Worm (Caenorhabditis elegans) whole organism, late embryonic: ENCODE results near the gene K05B2.2.
A peak's percentile ranks its signal among the peaks of the same experiment; 100 is the strongest.

Source experiments
- C08G9.2 ChIP-seq: sonication (generic microtip); optimal IDR thresholded peaks from 2 replicates; lab custom pipeline; 2016; ENCODE audit warnings: mild to moderate bottlenecking, missing genetic modification characterization, moderate library complexity, missing compliant biosample characterization
- F13H6.1 ChIP-seq: sonication (generic microtip); optimal IDR thresholded peaks from 2 replicates; lab custom pipeline; 2016; ENCODE audit warnings: missing genetic modification characterization, missing compliant biosample characterization
- K02D7.2 ChIP-seq: sonication (generic microtip); optimal IDR thresholded peaks from 2 replicates; lab custom pipeline; 2017; ENCODE audit warnings: mild to moderate bottlenecking, missing genetic modification characterization, missing compliant biosample characterization
- T23F11.4 ChIP-seq: fragments of 200-800 bp; sonication (Bioruptor generic); optimal IDR thresholded peaks from 2 replicates; lab custom pipeline; 2018; ENCODE audit warnings: mild to moderate bottlenecking, missing genetic modification characterization, missing compliant biosample characterization
- Y22D7AL.16 ChIP-seq: sonication (generic microtip); optimal IDR thresholded peaks from 2 replicates; lab custom pipeline; 2016; ENCODE audit warnings: missing genetic modification characterization, missing compliant biosample characterization
- ahr-1 ChIP-seq: sonication (generic microtip); optimal IDR thresholded peaks from 2 replicates; lab custom pipeline; 2016; ENCODE audit warnings: missing genetic modification characterization, missing compliant biosample characterization
- ama-1 ChIP-seq: fragments of 150-350 bp; optimal IDR thresholded peaks from 2 replicates; lab custom pipeline; 2014
- ceh-2 ChIP-seq: sonication (generic microtip); optimal IDR thresholded peaks from 2 replicates; lab custom pipeline; 2016; ENCODE audit warnings: missing genotype, missing genetic modification characterization, missing compliant biosample characterization
- ceh-22 ChIP-seq: sonication (generic microtip); optimal IDR thresholded peaks from 2 replicates; lab custom pipeline; 2017; ENCODE audit warnings: missing biosample characterization, missing genetic modification characterization
- ceh-24 ChIP-seq: sonication (generic microtip); optimal IDR thresholded peaks from 2 replicates; lab custom pipeline; 2016; ENCODE audit warnings: mild to moderate bottlenecking, missing genetic modification characterization, missing compliant biosample characterization
- ceh-45 ChIP-seq: fragments of 200-800 bp; sonication (Bioruptor generic); IDR thresholded peaks from 2 replicates; pipeline ENCODE4 v1.3.6; 2022; ENCODE audit warnings: missing genetic modification reagents, missing genetic modification characterization, missing compliant biosample characterization
- ceh-9 ChIP-seq: sonication (generic microtip); optimal IDR thresholded peaks from 2 replicates; lab custom pipeline; 2016; ENCODE audit warnings: mild to moderate bottlenecking, missing genetic modification characterization, inconsistent platforms, missing compliant biosample characterization
- dmd-4 ChIP-seq: sonication (generic microtip); optimal IDR thresholded peaks from 2 replicates; lab custom pipeline; 2016; ENCODE audit warnings: borderline replicate concordance, missing genetic modification characterization, missing compliant biosample characterization
- elt-2 ChIP-seq: sonication (generic microtip); optimal IDR thresholded peaks from 2 replicates; lab custom pipeline; 2016; ENCODE audit warnings: missing genetic modification reagents, missing genetic modification characterization, missing compliant biosample characterization
- elt-4 ChIP-seq: sonication (generic microtip); optimal IDR thresholded peaks from 2 replicates; lab custom pipeline; 2016; ENCODE audit warnings: missing genetic modification characterization, missing compliant biosample characterization
- eyg-1 ChIP-seq: sonication (generic microtip); optimal IDR thresholded peaks from 2 replicates; lab custom pipeline; 2016; ENCODE audit warnings: missing genotype, missing genetic modification characterization, missing compliant biosample characterization
- fax-1 ChIP-seq: sonication (generic microtip); optimal IDR thresholded peaks from 2 replicates; lab custom pipeline; 2016; ENCODE audit warnings: missing genotype, missing genetic modification characterization, missing compliant biosample characterization
- fkh-6 ChIP-seq: sonication (generic microtip); optimal IDR thresholded peaks from 2 replicates; lab custom pipeline; 2016; ENCODE audit warnings: missing genetic modification characterization, missing compliant biosample characterization
- gmeb-2 ChIP-seq: sonication (generic microtip); optimal IDR thresholded peaks from 2 replicates; lab custom pipeline; 2016; ENCODE audit warnings: missing genetic modification characterization, inconsistent platforms, missing compliant biosample characterization
- hlh-15 ChIP-seq: sonication (generic microtip); optimal IDR thresholded peaks from 2 replicates; lab custom pipeline; 2016; ENCODE audit warnings: missing genetic modification characterization, missing compliant biosample characterization
- hlh-30 ChIP-seq: sonication (generic microtip); optimal IDR thresholded peaks from 2 replicates; lab custom pipeline; 2017; ENCODE audit warnings: antibody characterized with exemption, missing genetic modification characterization, missing compliant biosample characterization; ENCODE audit not compliant: insufficient read depth
- hlh-8 ChIP-seq: sonication (generic microtip); optimal IDR thresholded peaks from 2 replicates; lab custom pipeline; 2016; ENCODE audit warnings: missing genotype, missing genetic modification characterization, missing compliant biosample characterization
- madf-2 ChIP-seq: sonication (generic microtip); optimal IDR thresholded peaks from 2 replicates; lab custom pipeline; 2017; ENCODE audit warnings: missing genetic modification characterization, missing compliant biosample characterization
- mec-3 ChIP-seq: sonication (generic microtip); optimal IDR thresholded peaks from 2 replicates; lab custom pipeline; 2016; ENCODE audit warnings: borderline replicate concordance, missing genetic modification characterization, missing compliant biosample characterization
- nhr-232 ChIP-seq: sonication (generic microtip); optimal IDR thresholded peaks from 2 replicates; lab custom pipeline; 2016; ENCODE audit warnings: missing genetic modification characterization, missing compliant biosample characterization
- odd-2 ChIP-seq: sonication (generic microtip); optimal IDR thresholded peaks from 2 replicates; lab custom pipeline; 2017; ENCODE audit warnings: antibody characterized with exemption, mild to moderate bottlenecking, missing genetic modification characterization, missing compliant biosample characterization
- pat-9 ChIP-seq: fragments of 200-800 bp; sonication (Bioruptor generic); optimal IDR thresholded peaks from 2 replicates; lab custom pipeline; 2018; ENCODE audit warnings: mild to moderate bottlenecking, missing genetic modification characterization, moderate library complexity, missing compliant biosample characterization
- pax-1 ChIP-seq: fragments of 150-350 bp; optimal IDR thresholded peaks from 2 replicates; lab custom pipeline; 2014; ENCODE audit warnings: missing biosample characterization, missing genetic modification characterization
- pha-2 ChIP-seq: sonication (generic microtip); optimal IDR thresholded peaks from 2 replicates; lab custom pipeline; 2017; ENCODE audit warnings: mild to moderate bottlenecking, missing genetic modification characterization, missing compliant biosample characterization
- pha-4 ChIP-seq: fragments of 150-350 bp; optimal IDR thresholded peaks from 2 replicates; lab custom pipeline; 2018; ENCODE audit warnings: missing biosample characterization, missing genetic modification reagents, missing genetic modification characterization
- pqm-1 ChIP-seq: sonication (generic microtip); optimal IDR thresholded peaks from 2 replicates; lab custom pipeline; 2016; ENCODE audit warnings: missing genetic modification characterization, missing compliant biosample characterization
- ref-2 ChIP-seq: sonication (generic microtip); optimal IDR thresholded peaks from 2 replicates; lab custom pipeline; 2016; ENCODE audit warnings: missing genetic modification characterization, missing compliant biosample characterization
- sdc-2 ChIP-seq: sonication (generic microtip); optimal IDR thresholded peaks from 2 replicates; lab custom pipeline; 2016; ENCODE audit warnings: missing genotype, missing genetic modification characterization, missing compliant biosample characterization
- sox-4 ChIP-seq: sonication (generic microtip); optimal IDR thresholded peaks from 2 replicates; lab custom pipeline; 2017; ENCODE audit warnings: mild to moderate bottlenecking, missing genetic modification characterization, inconsistent platforms, missing compliant biosample characterization
- syd-9 ChIP-seq: sonication (generic microtip); optimal IDR thresholded peaks from 2 replicates; lab custom pipeline; 2016; ENCODE audit warnings: mild to moderate bottlenecking, missing genetic modification characterization, moderate library complexity, missing compliant biosample characterization
- tbx-7 ChIP-seq: sonication (generic microtip); optimal IDR thresholded peaks from 2 replicates; lab custom pipeline; 2016; ENCODE audit warnings: missing genotype, missing genetic modification characterization, missing compliant biosample characterization
- ttx-3 ChIP-seq: sonication (generic microtip); optimal IDR thresholded peaks from 2 replicates; lab custom pipeline; 2016; ENCODE audit warnings: missing genetic modification reagents, missing genetic modification characterization, missing compliant biosample characterization
- unc-3 ChIP-seq, 2 experiments: fragments of 200-800 bp in 1 of 2; sonication (Bioruptor generic) in 1 of 2; sonication (generic microtip) in 1 of 2; conservative IDR thresholded peaks in 1 of 2; optimal IDR thresholded peaks in 1 of 2; 2 replicates each; pipeline versions ENCODE4 v1.3.6 to Lab custom; 2016 to 2022; ENCODE audit warnings: missing compliant biosample characterization in 2 of 2, missing genetic modification characterization in 2 of 2, missing genetic modification reagents in 1 of 2
- unc-42 ChIP-seq: sonication (generic microtip); optimal IDR thresholded peaks from 2 replicates; lab custom pipeline; 2016; ENCODE audit warnings: missing genotype, missing genetic modification characterization, missing compliant biosample characterization
- unc-55 ChIP-seq: sonication (generic microtip); optimal IDR thresholded peaks from 2 replicates; lab custom pipeline; 2017; ENCODE audit warnings: missing biosample characterization, missing genetic modification reagents, missing genetic modification characterization
- ztf-16 ChIP-seq: sonication (generic microtip); optimal IDR thresholded peaks from 2 replicates; lab custom pipeline; 2017; ENCODE audit warnings: missing genetic modification characterization, missing compliant biosample characterization

The K05B2.2 gene

DNA sequence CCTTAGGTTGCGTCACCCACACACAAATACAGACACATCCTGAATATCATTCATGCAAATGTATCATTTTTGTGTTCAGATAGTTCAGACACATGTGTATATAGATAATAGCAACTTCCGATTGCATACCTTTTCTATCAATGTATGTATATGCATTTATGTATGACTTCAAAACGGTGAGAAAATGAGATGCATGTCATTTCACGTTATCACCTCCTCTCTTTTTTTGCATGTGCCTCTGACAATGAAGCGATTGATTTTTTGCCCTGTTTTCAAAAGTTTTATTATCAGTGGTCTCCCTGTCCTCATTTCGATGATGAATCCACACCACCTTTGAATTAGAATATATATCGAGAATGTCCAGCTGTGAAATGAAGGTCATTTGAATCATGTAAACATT lies at the start of gene K05B2.2:
K05B2.2 (plus strand) TSS at position 278 of the 400 bp plus-strand sequence.
- TF ChIP-seq madf-2 (tag; lab: Kevin White, UChicago) (no peak), pha-2 (tag; lab: Kevin White, UChicago) (no peak), ceh-22 (tag; lab: Kevin White, UChicago) (no peak), fax-1 (tag; lab: Kevin White, UChicago) (no peak), sox-4 (tag; lab: Kevin White, UChicago) (no peak), pax-1 (no peak), Y22D7AL.16 (tag; lab: Kevin White, UChicago) (no peak), ztf-16 (tag; lab: Kevin White, UChicago) (no peak), odd-2 (tag; lab: Kevin White, UChicago) (no peak), ref-2 (tag; lab: Kevin White, UChicago) (no peak), K02D7.2 (tag; lab: Kevin White, UChicago) (no peak), dmd-4 (no peak), T23F11.4 (no peak)
- TF ChIP-seq, all 69 proteins: peak for 0

DNA sequence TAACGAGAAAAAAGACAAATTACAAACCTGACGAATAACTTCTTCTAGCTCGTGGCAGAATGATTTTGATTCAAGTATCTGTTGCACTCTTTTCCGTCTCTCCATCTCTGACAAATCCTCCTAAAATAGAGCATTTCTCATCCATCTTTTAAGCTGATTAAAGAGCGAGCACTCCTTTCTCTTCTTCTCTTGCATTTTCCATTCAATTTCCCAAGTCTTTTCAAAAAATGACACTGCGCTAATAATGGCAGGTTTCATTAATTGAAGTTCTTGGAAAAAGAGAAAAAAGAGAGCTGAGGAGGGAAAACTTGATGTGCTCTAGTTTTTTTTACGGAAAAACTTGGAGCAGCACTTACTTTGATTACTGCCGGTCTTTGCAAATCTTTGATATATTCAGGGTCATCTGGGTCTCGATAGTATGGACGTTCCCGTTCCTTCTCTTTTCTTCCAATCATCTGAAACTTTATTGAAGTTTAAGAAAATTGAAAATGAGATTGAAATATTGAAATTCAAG lies 46.2 kb upstream of the K05B2.2 start, which contains the start of gene add-1:
add-1 (minus strand) TSS at position 464 of the 514 bp plus-strand sequence.
- TF ChIP-seq nhr-232 (tag; lab: Kevin White, UChicago) (no peak), unc-42 (tag; lab: Kevin White, UChicago) (peak; percentile 47)

DNA sequence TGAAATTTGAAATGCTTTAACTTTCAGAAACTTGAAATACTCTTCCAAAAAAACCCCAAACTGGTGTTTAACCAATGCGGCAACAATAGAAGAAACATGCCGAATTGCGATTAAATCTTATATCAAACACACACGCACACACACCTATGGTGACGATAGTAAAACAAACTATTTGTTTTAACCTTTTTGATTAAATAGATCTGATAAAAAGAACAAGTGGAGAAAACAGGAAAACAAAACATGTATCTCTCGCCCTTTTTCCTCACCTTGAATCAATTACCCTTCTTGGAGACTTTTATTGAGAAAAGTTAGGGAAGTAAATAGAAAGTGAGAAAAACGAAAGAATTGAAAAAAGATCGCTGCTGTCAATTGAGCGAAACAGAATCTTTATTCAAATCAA lies 44.5 kb upstream of the K05B2.2 start:
- TF ChIP-seq sdc-2 (tag; lab: Kevin White, UChicago): no peak
- TF ChIP-seq ceh-9: no peak
- no peak for TF ChIP-seq ref-2 (tag; lab: Kevin White, UChicago)
- TF ChIP-seq, all 69 proteins: peak for 0

DNA sequence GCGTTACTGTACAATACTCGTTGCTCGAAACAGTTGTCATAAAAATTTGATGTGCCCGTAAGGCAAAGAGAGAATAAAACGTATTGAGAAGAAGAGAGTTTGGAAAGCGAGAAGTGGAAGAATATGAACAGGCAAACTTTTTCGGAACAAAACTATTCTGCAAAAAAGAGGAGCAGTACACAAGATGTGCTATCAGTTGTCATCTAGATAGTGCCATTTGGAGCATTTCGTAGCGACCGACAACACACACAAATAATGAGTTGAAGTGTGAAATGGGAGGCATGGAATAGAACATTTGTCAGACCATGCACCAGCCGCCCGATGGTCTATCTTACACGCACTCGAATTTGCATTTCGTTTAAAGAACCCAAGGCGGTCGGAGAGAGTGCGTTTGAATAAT lies 43.8 kb upstream of the K05B2.2 start:
- TF ChIP-seq elt-2 (tag; lab: Kevin White, UChicago) (no peak), tbx-7 (tag; lab: Kevin White, UChicago) (no peak), ceh-2 (tag; lab: Kevin White, UChicago) (no peak), pha-2 (tag; lab: Kevin White, UChicago) (no peak), elt-4 (tag; lab: Kevin White, UChicago) (no peak), pha-4 (no peak), unc-3 (GFP tag; conservative IDR thresholded peaks at IDR 0.05; lab: Robert Waterston, UW) (no peak), unc-3 (tag; optimal IDR thresholded peaks at IDR 0.05; lab: Kevin White, UChicago) (no peak), mec-3 (no peak), ceh-9 (no peak), ref-2 (tag; lab: Kevin White, UChicago) (no peak), hlh-15 (tag; lab: Kevin White, UChicago) (no peak), ztf-16 (tag; lab: Kevin White, UChicago) (no peak), sdc-2 (tag; lab: Kevin White, UChicago) (no peak), ttx-3 (no peak), fkh-6 (tag; lab: Kevin White, UChicago) (no peak), syd-9 (no peak), hlh-8 (tag; lab: Kevin White, UChicago) (no peak)

DNA sequence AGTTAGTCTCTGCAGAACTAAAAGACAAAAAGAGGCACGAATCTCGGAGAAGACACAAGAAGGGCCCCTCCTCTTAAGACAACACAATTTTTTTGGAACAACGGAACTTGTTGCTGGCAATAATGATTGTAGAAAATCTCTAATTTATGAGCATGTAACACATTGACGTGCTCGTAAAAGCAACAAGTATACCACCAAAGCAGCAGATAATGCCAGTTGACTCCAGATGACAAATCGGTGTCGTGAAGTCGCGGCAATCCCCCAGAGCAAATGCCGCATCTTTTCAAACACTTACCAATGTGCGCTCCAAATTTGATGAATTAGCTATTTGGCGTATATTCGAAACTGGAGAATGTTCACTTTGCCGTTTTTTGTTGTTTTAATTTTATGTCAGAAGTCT lies 41.7 kb upstream of the K05B2.2 start:
- TF ChIP-seq sdc-2 (tag; lab: Kevin White, UChicago): no peak
- no peak for TF ChIP-seq K02D7.2 (tag; lab: Kevin White, UChicago)
- TF ChIP-seq unc-3 (GFP tag; conservative IDR thresholded peaks at IDR 0.05; lab: Robert Waterston, UW): no peak
- no peak for TF ChIP-seq unc-3 (tag; optimal IDR thresholded peaks at IDR 0.05; lab: Kevin White, UChicago)
- TF ChIP-seq dmd-4: no peak
- TF ChIP-seq F13H6.1 (tag; lab: Kevin White, UChicago): no peak
- TF ChIP-seq ama-1 (lab: Kevin White, UChicago): no peak

DNA sequence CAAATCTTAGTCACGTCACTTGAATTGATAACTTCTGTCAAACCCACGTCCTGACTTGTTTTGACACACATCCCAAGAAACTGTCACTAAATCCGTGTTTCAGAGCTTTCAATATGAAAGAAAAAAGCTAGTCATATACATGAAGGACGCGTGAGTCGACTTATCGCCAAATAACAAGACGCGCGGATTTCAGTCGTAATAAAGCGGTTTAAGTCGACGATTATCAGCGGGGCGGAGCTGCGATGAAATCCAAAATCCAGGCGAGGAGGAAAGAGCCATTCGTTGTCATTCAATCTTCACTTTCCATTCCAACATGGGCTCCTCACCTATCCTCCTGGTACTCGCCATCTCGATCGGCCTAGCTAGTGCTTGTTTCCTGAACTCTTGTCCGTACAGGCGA lies 40.1 kb upstream of the K05B2.2 start, which contains the start of gene ntc-1:
ntc-1 (plus strand) TSS at position 301 of the 400 bp plus-strand sequence.
- no peak for TF ChIP-seq ttx-3
- no peak for TF ChIP-seq K02D7.2 (tag; lab: Kevin White, UChicago)
- TF ChIP-seq hlh-8 (tag; lab: Kevin White, UChicago): no peak
- no peak for TF ChIP-seq pqm-1
- TF ChIP-seq unc-3 (GFP tag; conservative IDR thresholded peaks at IDR 0.05; lab: Robert Waterston, UW): no peak
- TF ChIP-seq unc-3 (tag; optimal IDR thresholded peaks at IDR 0.05; lab: Kevin White, UChicago): no peak
- no peak for TF ChIP-seq ceh-24 (tag; lab: Kevin White, UChicago)
- no peak for TF ChIP-seq Y22D7AL.16 (tag; lab: Kevin White, UChicago)
- TF ChIP-seq ceh-45: no peak
- no peak for TF ChIP-seq elt-4 (tag; lab: Kevin White, UChicago)
- no peak for TF ChIP-seq gmeb-2 (tag; lab: Kevin White, UChicago)
- TF ChIP-seq C08G9.2: no peak
- TF ChIP-seq hlh-30 (tag; lab: Kevin White, UChicago): no peak
- TF ChIP-seq T23F11.4: no peak
- TF ChIP-seq ahr-1: no peak
- TF ChIP-seq pat-9 (tag; lab: Kevin White, UChicago): no peak
- no peak for TF ChIP-seq unc-55 (GFP tag; lab: Kevin White, UChicago)
- no peak for TF ChIP-seq eyg-1
